Worm (Caenorhabditis elegans) whole organism, L1 larva: ENCODE data around the gene let-767.

Experiments
- F16B12.6 ChIP-seq: fragments of 150-350 bp; optimal IDR thresholded peaks from 2 replicates; lab custom pipeline; 2014; ENCODE audit warnings: missing biosample characterization, missing genetic modification characterization
- Y116A8C.19 ChIP-seq: sonication (generic microtip); optimal IDR thresholded peaks from 2 replicates; lab custom pipeline; 2016; ENCODE audit warnings: missing compliant biosample characterization, missing genetic modification characterization, borderline replicate concordance
- blmp-1 ChIP-seq: fragments of 150-350 bp; optimal IDR thresholded peaks from 2 replicates; lab custom pipeline; 2014; ENCODE audit warnings: missing biosample characterization, missing genetic modification characterization
- dpl-1 ChIP-seq, 3 experiments: fragments of 150-350 bp in 2 of 3; sonication (generic microtip) in 1 of 3; optimal IDR thresholded peaks; 2 replicates each; lab custom pipeline; 2014 to 2017; ENCODE audit warnings: missing biosample characterization in 3 of 3, missing genetic modification characterization in 3 of 3, missing genetic modification reagents in 3 of 3
- dsc-1 ChIP-seq: sonication (generic microtip); optimal IDR thresholded peaks from 2 replicates; lab custom pipeline; 2016; ENCODE audit warnings: mild to moderate bottlenecking, missing genetic modification characterization, missing compliant biosample characterization
- efl-1 ChIP-seq, 4 experiments: fragments of 150-350 bp; optimal IDR thresholded peaks in 3 of 4; peaks in 1 of 4; 1 replicate in 1 of 4; 2 replicates in 3 of 4; lab custom pipeline; 2014; ENCODE audit warnings: missing biosample characterization in 2 of 4, missing genetic modification characterization in 2 of 4, missing genetic modification reagents in 2 of 4
- efl-3 ChIP-seq: fragments of 200-800 bp; sonication (Bioruptor generic); optimal IDR thresholded peaks from 2 replicates; lab custom pipeline; 2018; ENCODE audit warnings: mild to moderate bottlenecking, missing genetic modification characterization, missing compliant biosample characterization
- egl-13 ChIP-seq: sonication (generic microtip); optimal IDR thresholded peaks from 2 replicates; lab custom pipeline; 2016; ENCODE audit warnings: missing genotype, missing genetic modification reagents, missing genetic modification characterization, missing compliant biosample characterization
- egl-27 ChIP-seq, 2 experiments: fragments of 150-350 bp in 1 of 2; sonication (generic microtip); optimal IDR thresholded peaks; 3 replicates each; lab custom pipeline; 2017 to 2018; ENCODE audit warnings: missing biosample characterization in 2 of 2, missing genetic modification characterization in 2 of 2, missing genetic modification reagents in 2 of 2
- elt-3 ChIP-seq, 6 experiments: fragments of 150-350 bp in 1 of 6; sonication (generic microtip); optimal IDR thresholded peaks; 2 replicates each; lab custom pipeline; 2017 to 2018; ENCODE audit warnings: missing biosample characterization in 6 of 6, missing genetic modification characterization in 6 of 6, inconsistent platforms in 1 of 6
- fkh-10 ChIP-seq: sonication (generic microtip); optimal IDR thresholded peaks from 2 replicates; lab custom pipeline; 2017; ENCODE audit warnings: missing biosample characterization, missing genetic modification reagents, missing genetic modification characterization
- fkh-4 ChIP-seq: sonication (generic microtip); optimal IDR thresholded peaks from 2 replicates; lab custom pipeline; 2016; ENCODE audit warnings: missing compliant biosample characterization, missing genetic modification characterization, borderline replicate concordance
- lin-14 ChIP-seq: fragments of 200-800 bp; sonication (Bioruptor generic); optimal IDR thresholded peaks from 2 replicates; lab custom pipeline; 2018; ENCODE audit warnings: mild to moderate bottlenecking, missing genetic modification characterization, moderate library complexity, missing compliant biosample characterization
- lin-35 ChIP-seq, 2 experiments: fragments of 150-350 bp; optimal IDR thresholded peaks; 2 replicates each; lab custom pipeline; 2014; ENCODE audit warnings: missing biosample characterization in 2 of 2, missing genetic modification characterization in 2 of 2, missing genetic modification reagents in 2 of 2
- lir-3 ChIP-seq: sonication (generic microtip); optimal IDR thresholded peaks from 2 replicates; lab custom pipeline; 2016; ENCODE audit warnings: mild to moderate bottlenecking, missing genetic modification characterization, moderate library complexity, missing compliant biosample characterization; ENCODE audit not compliant: poor library complexity
- lsy-2 ChIP-seq, 2 experiments: fragments of 150-350 bp; optimal IDR thresholded peaks; 2 replicates each; lab custom pipeline; 2014; ENCODE audit warnings: missing biosample characterization in 2 of 2, missing genetic modification characterization in 2 of 2
- mdl-1 ChIP-seq, 2 experiments: fragments of 150-350 bp; optimal IDR thresholded peaks; 2 replicates each; lab custom pipeline; 2014 to 2017; ENCODE audit warnings: missing biosample characterization in 2 of 2, missing genetic modification characterization in 2 of 2, inconsistent platforms in 1 of 2
- nhr-19 ChIP-seq: fragments of 200-800 bp; sonication (Bioruptor generic); conservative IDR thresholded peaks from 2 replicates; pipeline ENCODE4 v1.3.6; 2022; ENCODE audit warnings: missing genetic modification characterization, missing compliant biosample characterization
- nhr-28 ChIP-seq: fragments of 150-350 bp; optimal IDR thresholded peaks from 2 replicates; lab custom pipeline; 2014; ENCODE audit warnings: missing biosample characterization, missing genetic modification characterization
- nhr-71 ChIP-seq: sonication (generic microtip); optimal IDR thresholded peaks from 2 replicates; lab custom pipeline; 2016; ENCODE audit warnings: mild to moderate bottlenecking, missing genetic modification characterization, moderate library complexity, missing compliant biosample characterization
- nhr-76 ChIP-seq: sonication (generic microtip); optimal IDR thresholded peaks from 2 replicates; lab custom pipeline; 2017; ENCODE audit warnings: missing biosample characterization, missing genetic modification characterization
- nhr-85 ChIP-seq: sonication (generic microtip); peaks from one replicate; lab custom pipeline; 2016; ENCODE audit warnings: missing genetic modification characterization, inconsistent platforms, missing compliant biosample characterization
- nhr-90 ChIP-seq: sonication (generic microtip); optimal IDR thresholded peaks from 2 replicates; lab custom pipeline; 2016; ENCODE audit warnings: mild to moderate bottlenecking, missing genetic modification characterization, missing compliant biosample characterization; ENCODE audit not compliant: poor library complexity
- pag-3 ChIP-seq: sonication (generic microtip); optimal IDR thresholded peaks from 2 replicates; lab custom pipeline; 2017; ENCODE audit warnings: missing genetic modification characterization, mild to moderate bottlenecking, missing compliant biosample characterization, antibody characterized with exemption, borderline replicate concordance; ENCODE audit not compliant: insufficient read depth
- pqm-1 ChIP-seq: sonication (generic microtip); optimal IDR thresholded peaks from 3 replicates; lab custom pipeline; 2017; ENCODE audit warnings: missing biosample characterization, missing genetic modification characterization
- rnt-1 ChIP-seq: sonication (generic microtip); optimal IDR thresholded peaks from 2 replicates; lab custom pipeline; 2016; ENCODE audit warnings: mild to moderate bottlenecking, missing genetic modification characterization, moderate library complexity, missing compliant biosample characterization
- snu-23 ChIP-seq: sonication (generic microtip); optimal IDR thresholded peaks from 2 replicates; lab custom pipeline; 2016; ENCODE audit warnings: missing genetic modification characterization, missing compliant biosample characterization
- swsn-7 ChIP-seq: sonication (generic microtip); optimal IDR thresholded peaks from 2 replicates; lab custom pipeline; 2016; ENCODE audit warnings: missing genetic modification characterization, missing compliant biosample characterization
- unc-130 ChIP-seq: fragments of 150-350 bp; optimal IDR thresholded peaks from 2 replicates; lab custom pipeline; 2017; ENCODE audit warnings: missing biosample characterization, missing genetic modification characterization, inconsistent platforms
- zag-1 ChIP-seq: fragments of 150-350 bp; optimal IDR thresholded peaks from 2 replicates; lab custom pipeline; 2014; ENCODE audit warnings: missing biosample characterization, missing genetic modification characterization

The let-767 gene

ce11 chrIII:6360114-6360513 lies 20.3 kb upstream of the let-767 start (continued):
- TF ChIP-seq snu-23 (peak; percentile 74), nhr-28 (no peak), lin-35 (GFP tag; optimal IDR thresholded peaks at IDR 0.05; lab: Kevin White, UChicago) (peak; percentile 28 to 58), efl-3 (GFP tag; lab: Kevin White, UChicago) (no peak), nhr-19 (GFP tag; lab: Robert Waterston, UW) (peak; percentile 73), egl-27 (tag; optimal IDR thresholded peaks at IDR 0.05; lab: Kevin White, UChicago) (peak in 1 of 2 experiments; percentile 1)

ce11 chrIII:6359171-6359854 lies 19.5 kb upstream of the let-767 start:
- TF ChIP-seq lin-35 (GFP tag; optimal IDR thresholded peaks at IDR 0.05; lab: Kevin White, UChicago) (peak in 1 of 2 experiments; percentile 5), fkh-10 (GFP tag; lab: Kevin White, UChicago) (no peak), lin-14 (peak; percentile 21), lir-3 (tag; lab: Kevin White, UChicago) (no peak), fkh-4 (tag; lab: Kevin White, UChicago) (peak; percentile 27), unc-130 (tag; lab: Kevin White, UChicago) (no peak), nhr-19 (GFP tag; lab: Robert Waterston, UW) (0 out of 2 replicates have a peak, but pooled peaks have one; percentile 5), nhr-85 (tag; lab: Kevin White, UChicago) (peak; percentile 70), Y116A8C.19 (tag; lab: Kevin White, UChicago) (no peak), blmp-1 (tag; lab: Kevin White, UChicago) (peak; percentile 83), mdl-1 (tag; optimal IDR thresholded peaks at IDR 0.05; lab: Kevin White, UChicago) (peak in 1 of 2 experiments; percentile 16), efl-1 (optimal IDR thresholded peaks at IDR 0.05; lab: Kevin White, UChicago) (no peak), efl-1 (GFP tag; optimal IDR thresholded peaks at IDR 0.05 in 1 of 2; lab: Kevin White, UChicago) (peak in 1 of 2 experiments; percentile 82), rnt-1 (tag; lab: Kevin White, UChicago) (peak; percentile 12), dsc-1 (peak; percentile 53), swsn-7 (tag; lab: Kevin White, UChicago) (no peak), nhr-71 (tag; lab: Kevin White, UChicago) (no peak), pag-3 (peak; percentile 27)

- TF ChIP-seq lin-14 (peak; percentile 53), efl-1 (optimal IDR thresholded peaks at IDR 0.05; lab: Kevin White, UChicago) (no peak), efl-1 (GFP tag; optimal IDR thresholded peaks at IDR 0.05 in 1 of 2; lab: Kevin White, UChicago) (peak in 1 of 2 experiments; percentile 6), blmp-1 (tag; lab: Kevin White, UChicago) (peak; percentile 94), dpl-1 (GFP tag; optimal IDR thresholded peaks at IDR 0.05; lab: Kevin White, UChicago) (no peak), snu-23 (peak; percentile 30), nhr-90 (tag; lab: Kevin White, UChicago) (no peak), elt-3 (tag; optimal IDR thresholded peaks at IDR 0.05; lab: Kevin White, UChicago) (peak in 2 of 6 experiments; percentile 15 to 17)
These were observed 18.9 kb upstream of the let-767 start for ce11 chrIII:6358704-6359103.

- no peak for TF ChIP-seq nhr-90 (tag; lab: Kevin White, UChicago)
- TF ChIP-seq egl-13, result no peak
- no peak for TF ChIP-seq mdl-1 (tag; optimal IDR thresholded peaks at IDR 0.05; lab: Kevin White, UChicago)
- no peak for TF ChIP-seq lsy-2 (tag; optimal IDR thresholded peaks at IDR 0.05; lab: Kevin White, UChicago)
- TF ChIP-seq F16B12.6, result no peak
- TF ChIP-seq pqm-1 (tag; lab: Kevin White, UChicago), result no peak
- no peak for TF ChIP-seq nhr-71 (tag; lab: Kevin White, UChicago)
- TF ChIP-seq, all 84 proteins: peak for 0
These were observed 17.0 kb upstream of the let-767 start for ce11 chrIII:6356764-6357163.

ce11 chrIII:6356007-6356406 lies 16.2 kb upstream of the let-767 start:
- TF ChIP-seq rnt-1 (tag; lab: Kevin White, UChicago) (peak; percentile 2), blmp-1 (tag; lab: Kevin White, UChicago) (peak; percentile 2), snu-23 (peak; percentile 44), lin-14 (peak; percentile 28), nhr-85 (tag; lab: Kevin White, UChicago) (peak; percentile 68), lin-35 (GFP tag; optimal IDR thresholded peaks at IDR 0.05; lab: Kevin White, UChicago) (peak in 1 of 2 experiments; percentile 54), zag-1 (tag; lab: Kevin White, UChicago) (no peak), nhr-76 (tag; lab: Kevin White, UChicago) (no peak), efl-1 (optimal IDR thresholded peaks at IDR 0.05; lab: Kevin White, UChicago) (no peak), efl-1 (GFP tag; optimal IDR thresholded peaks at IDR 0.05 in 1 of 2; lab: Kevin White, UChicago) (peak in 1 of 2 experiments; percentile 88)
